Worm (Caenorhabditis elegans) whole organism, early embryonic: Measurements from ENCODE around the gene fbxb-65.
A peak's percentile ranks its signal among the peaks of the same experiment; 100 is the strongest.

Source experiments
- B0310.2 ChIP-seq: sonication (generic microtip); optimal IDR thresholded peaks from 2 replicates; lab custom pipeline; 2016; ENCODE audit warnings: mild to moderate bottlenecking, missing genetic modification characterization, missing compliant biosample characterization
- F13C5.2 ChIP-seq: sonication (generic microtip); optimal IDR thresholded peaks from 2 replicates; lab custom pipeline; 2017; ENCODE audit warnings: mild to moderate bottlenecking, missing genetic modification characterization, inconsistent platforms, missing compliant biosample characterization
- aly-1 ChIP-seq: sonication (generic microtip); optimal IDR thresholded peaks from 2 replicates; lab custom pipeline; 2016; ENCODE audit warnings: missing genetic modification characterization, missing compliant biosample characterization
- ama-1 ChIP-seq: fragments of 150-350 bp; optimal IDR thresholded peaks from 2 replicates; lab custom pipeline; 2014
- ceh-13 ChIP-seq: fragments of 200-800 bp; sonication (Bioruptor generic); optimal IDR thresholded peaks from 2 replicates; lab custom pipeline; 2018; ENCODE audit warnings: mild to moderate bottlenecking, missing genetic modification characterization, missing compliant biosample characterization
- ceh-36 ChIP-seq: sonication (generic microtip); optimal IDR thresholded peaks from 2 replicates; lab custom pipeline; 2016; ENCODE audit warnings: missing genetic modification characterization, inconsistent platforms, missing compliant biosample characterization
- ets-7 ChIP-seq: sonication (generic microtip); optimal IDR thresholded peaks from 2 replicates; lab custom pipeline; 2016; ENCODE audit warnings: missing genotype, missing genetic modification characterization, missing compliant biosample characterization
- flt-1 ChIP-seq: fragments of 200-800 bp; sonication (Bioruptor generic); IDR thresholded peaks from 2 replicates; pipeline ENCODE4 v1.3.6; 2022; ENCODE audit warnings: missing genetic modification characterization, missing compliant biosample characterization
- hmbx-1 ChIP-seq: sonication (generic microtip); optimal IDR thresholded peaks from 2 replicates; lab custom pipeline; 2016; ENCODE audit warnings: mild to moderate bottlenecking, missing genetic modification characterization, missing compliant biosample characterization
- hmg-4 ChIP-seq: fragments of 200-800 bp; sonication (Bioruptor generic); optimal IDR thresholded peaks from 2 replicates; lab custom pipeline; 2018; ENCODE audit warnings: mild to moderate bottlenecking, missing genetic modification characterization, missing compliant biosample characterization
- hnd-1 ChIP-seq: sonication (generic microtip); optimal IDR thresholded peaks from 2 replicates; lab custom pipeline; 2016; ENCODE audit warnings: missing genetic modification characterization, missing compliant biosample characterization
- pes-1 ChIP-seq: fragments of 200-800 bp; sonication (Bioruptor generic); IDR thresholded peaks from 2 replicates; pipeline ENCODE4 v1.3.6; 2022; ENCODE audit warnings: missing genetic modification reagents, missing genetic modification characterization, missing compliant biosample characterization
- scrt-1 ChIP-seq: fragments of 200-800 bp; sonication (Bioruptor generic); IDR thresholded peaks from 2 replicates; pipeline ENCODE4 v1.3.6; 2022; ENCODE audit warnings: missing genetic modification characterization, missing compliant biosample characterization
- sea-1 ChIP-seq: fragments of 200-800 bp; sonication (Bioruptor generic); conservative IDR thresholded peaks from 2 replicates; pipeline ENCODE4 v1.3.6; 2022; ENCODE audit warnings: missing genetic modification characterization, missing compliant biosample characterization
- tbx-11 ChIP-seq: fragments of 200-800 bp; sonication (Bioruptor generic); IDR thresholded peaks from 2 replicates; pipeline ENCODE4 v1.3.6; 2022; ENCODE audit warnings: missing genetic modification characterization, missing compliant biosample characterization
- tbx-37 ChIP-seq: fragments of 200-800 bp; sonication (Bioruptor generic); conservative IDR thresholded peaks from 2 replicates; pipeline ENCODE4 v1.3.6; 2022; ENCODE audit warnings: missing genetic modification reagents, missing genetic modification characterization, missing compliant biosample characterization
- tra-4 ChIP-seq: sonication (generic microtip); optimal IDR thresholded peaks from 2 replicates; lab custom pipeline; 2017; ENCODE audit warnings: missing genetic modification characterization, missing compliant biosample characterization

Gene fbxb-65

ce11 chrV:19297510-19297909, 31.9 kb upstream of the fbxb-65 start, which contains the start of gene fbxb-60:
Gene fbxb-60 (plus strand): TSS chrV:19297810.
- no peak for TF ChIP-seq B0310.2 (tag; lab: Kevin White, UChicago)
- TF ChIP-seq hmbx-1 = no peak
- no peak for TF ChIP-seq flt-1 (GFP tag; lab: Robert Waterston, UW)
- no peak for TF ChIP-seq ets-7

DNA sequence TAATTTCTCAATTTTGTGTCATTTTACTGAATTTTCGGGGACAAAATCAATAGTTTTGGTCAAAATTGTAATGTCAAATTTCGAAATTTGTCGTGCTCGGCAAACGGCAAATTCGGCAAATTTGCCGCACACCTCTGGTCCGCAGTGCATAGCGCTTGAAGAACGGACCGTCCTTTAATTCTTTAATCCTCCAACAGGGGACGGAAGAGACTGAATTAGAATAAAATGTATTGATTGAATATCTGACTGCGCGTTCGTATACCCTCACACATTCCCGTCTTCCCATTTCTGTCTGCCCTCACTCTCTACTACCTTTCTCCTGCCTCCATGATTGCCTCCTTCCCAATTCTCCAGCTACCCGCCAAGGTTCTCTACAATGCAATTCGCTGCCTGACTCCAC, 30.1 kb upstream of the fbxb-65 start, which contains the start of gene F55C9.14:
TSS of gene F55C9.14 (plus strand) at position 301 of the 400 bp plus-strand sequence.
- TF ChIP-seq ets-7 (no peak), aly-1 (tag; lab: Kevin White, UChicago) (no peak), hnd-1 (tag; lab: Kevin White, UChicago) (no peak), ceh-13 (GFP tag; lab: Kevin White, UChicago) (no peak), tbx-11 (GFP tag; lab: Robert Waterston, UW) (no peak), tbx-37 (GFP tag; lab: Robert Waterston, UW) (no peak), flt-1 (GFP tag; lab: Robert Waterston, UW) (no peak), sea-1 (GFP tag; lab: Robert Waterston, UW) (no peak), F13C5.2 (no peak), pes-1 (GFP tag; lab: Robert Waterston, UW) (no peak), hmg-4 (GFP tag; lab: Kevin White, UChicago) (no peak), scrt-1 (GFP tag; lab: Robert Waterston, UW) (no peak), hmbx-1 (no peak), ama-1 (lab: Kevin White, UChicago) (no peak), B0310.2 (tag; lab: Kevin White, UChicago) (no peak), tra-4 (tag; lab: Kevin White, UChicago) (no peak), ceh-36 (tag; lab: Kevin White, UChicago) (no peak)

ce11 chrV:19301934-19302333, 27.4 kb upstream of the fbxb-65 start, which contains the start of gene fbxb-62:
Gene fbxb-62 (minus strand): TSS chrV:19302034.
- TF ChIP-seq tra-4 (tag; lab: Kevin White, UChicago) (no peak), ets-7 (no peak), aly-1 (tag; lab: Kevin White, UChicago) (no peak), hmbx-1 (no peak), F13C5.2 (no peak), tbx-11 (GFP tag; lab: Robert Waterston, UW) (no peak), scrt-1 (GFP tag; lab: Robert Waterston, UW) (no peak), hnd-1 (tag; lab: Kevin White, UChicago) (no peak)

ce11 chrV:19303589-19304174, 25.7 kb upstream of the fbxb-65 start, which contains the start of the genes fbxb-63 and fbxb-61:
Gene fbxb-63 (minus strand): TSS chrV:19303730.
Gene fbxb-61 (plus strand): TSS chrV:19304124.
- no peak for TF ChIP-seq F13C5.2
- no peak for TF ChIP-seq flt-1 (GFP tag; lab: Robert Waterston, UW)
- no peak for TF ChIP-seq B0310.2 (tag; lab: Kevin White, UChicago)

DNA sequence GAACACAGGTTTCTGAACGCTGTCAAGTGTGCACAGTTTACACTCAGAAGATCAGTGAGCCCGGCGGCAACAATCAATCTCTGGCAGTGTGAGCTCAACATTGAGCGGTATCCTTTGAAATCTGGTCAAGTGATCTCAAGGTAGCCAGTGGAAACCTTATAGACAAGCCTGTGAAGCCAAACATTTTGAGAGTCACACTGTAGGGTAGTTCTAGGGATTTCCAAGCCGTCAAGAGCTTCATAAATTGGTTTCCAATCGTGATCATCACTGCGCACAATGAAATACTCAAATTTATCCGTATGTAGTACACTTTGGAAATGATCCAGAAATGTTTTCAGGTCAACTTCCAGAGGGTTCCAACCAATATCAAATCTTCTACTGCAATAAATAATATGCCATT, 22.5 kb upstream of the fbxb-65 start, which contains the start of gene F55C9.15:
TSS of gene F55C9.15 (minus strand) at position 101 of the 400 bp plus-strand sequence.
- no peak for TF ChIP-seq flt-1 (GFP tag; lab: Robert Waterston, UW)
- TF ChIP-seq tbx-37 (GFP tag; lab: Robert Waterston, UW) = no peak
- TF ChIP-seq F13C5.2 = no peak
- TF ChIP-seq hnd-1 (tag; lab: Kevin White, UChicago) = no peak
- TF ChIP-seq hmg-4 (GFP tag; lab: Kevin White, UChicago) = no peak
- no peak for TF ChIP-seq ceh-36 (tag; lab: Kevin White, UChicago)
- TF ChIP-seq ceh-13 (GFP tag; lab: Kevin White, UChicago) = no peak
- no peak for TF ChIP-seq tbx-11 (GFP tag; lab: Robert Waterston, UW)
- TF ChIP-seq hmbx-1 = no peak
- no peak for TF ChIP-seq ama-1 (lab: Kevin White, UChicago)
- no peak for TF ChIP-seq pes-1 (GFP tag; lab: Robert Waterston, UW)
- no peak for TF ChIP-seq B0310.2 (tag; lab: Kevin White, UChicago)
- no peak for TF ChIP-seq ets-7
- no peak for TF ChIP-seq sea-1 (GFP tag; lab: Robert Waterston, UW)
- TF ChIP-seq tra-4 (tag; lab: Kevin White, UChicago) = no peak

DNA sequence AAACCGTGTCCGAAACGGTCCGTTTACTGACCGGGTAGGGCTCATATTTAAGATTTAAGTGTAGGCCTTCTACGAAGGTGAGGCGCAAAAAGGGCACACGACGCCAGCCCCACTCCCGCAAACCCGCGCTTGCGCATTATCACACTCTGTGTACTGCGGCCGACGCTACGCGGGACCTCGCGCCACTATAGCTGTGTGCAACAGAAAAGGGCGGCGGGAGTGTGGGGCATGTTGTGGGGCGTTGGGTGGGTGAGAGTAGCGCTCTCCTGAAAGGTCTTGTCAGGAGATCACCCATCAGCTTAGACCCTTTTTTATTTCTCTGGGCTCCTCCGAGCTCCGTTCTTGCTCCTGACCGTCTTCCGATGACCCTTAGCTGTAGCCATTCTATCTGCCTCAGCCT, 21.2 kb upstream of the fbxb-65 start:
- TF ChIP-seq F13C5.2 (no peak), hmg-4 (GFP tag; lab: Kevin White, UChicago) (peak; percentile 19), tbx-11 (GFP tag; lab: Robert Waterston, UW) (no peak), ceh-13 (GFP tag; lab: Kevin White, UChicago) (no peak)

DNA sequence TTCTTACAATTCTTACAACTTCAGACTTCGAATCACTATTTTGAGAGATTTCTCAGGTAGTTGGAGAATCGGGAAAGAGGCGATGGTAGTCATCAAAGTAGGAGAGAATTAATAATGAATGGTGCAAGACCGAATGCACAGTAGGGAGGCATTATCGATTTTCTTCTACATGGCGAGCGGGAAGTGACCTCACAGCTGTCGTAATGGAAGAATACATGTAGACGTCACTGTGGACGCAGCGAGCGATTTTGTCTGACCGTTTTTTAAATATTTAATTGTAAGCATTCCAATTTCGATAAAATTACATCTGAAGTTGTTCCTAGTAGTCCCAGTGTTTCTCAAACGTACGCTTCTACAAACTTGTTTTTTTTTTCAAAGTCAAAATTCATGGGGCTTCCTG, 19.8 kb upstream of the fbxb-65 start, which contains the start of gene F55C9.11:
TSS of gene F55C9.11 (minus strand) at position 101 of the 400 bp plus-strand sequence.
- no peak for TF ChIP-seq sea-1 (GFP tag; lab: Robert Waterston, UW)
- no peak for TF ChIP-seq hmbx-1
- TF ChIP-seq F13C5.2 = no peak
- no peak for TF ChIP-seq ama-1 (lab: Kevin White, UChicago)
- no peak for TF ChIP-seq ceh-36 (tag; lab: Kevin White, UChicago)
- no peak for TF ChIP-seq hmg-4 (GFP tag; lab: Kevin White, UChicago)

- TF ChIP-seq pes-1 (GFP tag; lab: Robert Waterston, UW) (no peak), aly-1 (tag; lab: Kevin White, UChicago) (no peak), flt-1 (GFP tag; lab: Robert Waterston, UW) (no peak), ama-1 (lab: Kevin White, UChicago) (no peak), ets-7 (no peak)
These were observed 18.0 kb upstream of the fbxb-65 start, which contains the start of gene C43D7.8 for ce11 chrV:19311391-19311790. Gene C43D7.8 (minus strand): TSS chrV:19311491.
